Worm (Caenorhabditis elegans) whole organism, L4 larva: ENCODE data around the gene nhl-3.

ENCODE experiments used
- F49E8.2 ChIP-seq: sonication (generic microtip); optimal IDR thresholded peaks from 2 replicates; lab custom pipeline; 2016; ENCODE audit warnings: missing compliant biosample characterization, mild to moderate bottlenecking, missing genetic modification characterization, borderline replicate concordance
- Y48G9A.11 ChIP-seq: fragments of 200-800 bp; sonication (Bioruptor generic); IDR thresholded peaks from 2 replicates; pipeline ENCODE4 v1.3.6; 2022; ENCODE audit warnings: missing genetic modification reagents, missing genetic modification characterization, missing compliant biosample characterization
- ceh-82 ChIP-seq: sonication (generic microtip); optimal IDR thresholded peaks from 2 replicates; lab custom pipeline; 2017; ENCODE audit warnings: missing biosample characterization, missing genetic modification characterization
- daf-8 ChIP-seq: fragments of 200-800 bp; sonication (Bioruptor generic); IDR thresholded peaks from 2 replicates; pipeline ENCODE4 v1.3.6; 2022; ENCODE audit warnings: missing genetic modification characterization, missing compliant biosample characterization
- lir-3 ChIP-seq: sonication (generic microtip); optimal IDR thresholded peaks from 2 replicates; lab custom pipeline; 2016; ENCODE audit warnings: mild to moderate bottlenecking, missing genetic modification characterization, missing compliant biosample characterization
- madf-5 ChIP-seq, 2 experiments: fragments of 200-800 bp; sonication (Bioruptor generic); IDR thresholded peaks; 2 replicates each; pipeline ENCODE4 v1.3.6; 2022; ENCODE audit warnings: missing compliant biosample characterization in 2 of 2, missing genetic modification characterization in 2 of 2
- mxl-2 ChIP-seq: fragments of 200-800 bp; sonication (Bioruptor generic); conservative IDR thresholded peaks from 2 replicates; pipeline ENCODE4 v1.3.6; 2022; ENCODE audit warnings: missing genetic modification reagents, missing genetic modification characterization, missing compliant biosample characterization
- nhr-25 ChIP-seq: sonication (generic microtip); optimal IDR thresholded peaks from 2 replicates; lab custom pipeline; 2017; ENCODE audit warnings: missing genetic modification characterization, mild to moderate bottlenecking, missing compliant biosample characterization, antibody characterized with exemption, moderate library complexity, borderline replicate concordance; ENCODE audit not compliant: insufficient read depth
- pqm-1 ChIP-seq: sonication (generic microtip); optimal IDR thresholded peaks from 2 replicates; lab custom pipeline; 2017; ENCODE audit warnings: missing biosample characterization, missing genetic modification characterization
- tra-1 ChIP-seq: fragments of 200-800 bp; sonication (Bioruptor generic); IDR thresholded peaks from 2 replicates; pipeline ENCODE4 v1.3.6; 2022; ENCODE audit warnings: missing genetic modification reagents, missing genetic modification characterization, missing compliant biosample characterization
- vab-7 ChIP-seq: fragments of 200-800 bp; sonication (Bioruptor generic); IDR thresholded peaks from 2 replicates; pipeline ENCODE4 v1.3.6; 2022; ENCODE audit warnings: missing genetic modification reagents, missing genetic modification characterization, missing compliant biosample characterization
- ztf-11 ChIP-seq: fragments of 150-350 bp; optimal IDR thresholded peaks from 2 replicates; lab custom pipeline; 2014; ENCODE audit warnings: missing biosample characterization, missing genetic modification characterization

Gene nhl-3

ce11 chrII:546405-546804, 55.5 kb downstream of the nhl-3 start, which contains the start of gene mlt-10:
Gene mlt-10, plus strand, starts transcription at chrII:546705.
- TF ChIP-seq lir-3: no peak
- TF ChIP-seq pqm-1: no peak
- TF ChIP-seq tra-1 (GFP tag; lab: Robert Waterston, UW): no peak
- TF ChIP-seq daf-8: no peak
- no peak for TF ChIP-seq nhr-25 (tag; lab: Kevin White, UChicago)
- TF ChIP-seq ceh-82: no peak
- no peak for TF ChIP-seq vab-7 (GFP tag; lab: Robert Waterston, UW)
- TF ChIP-seq mxl-2: no peak
- TF ChIP-seq madf-5 (GFP tag; IDR thresholded peaks at IDR 0.05; lab: Robert Waterston, UW): no peak
- TF ChIP-seq ztf-11 (tag; lab: Kevin White, UChicago): no peak
- no peak for TF ChIP-seq Y48G9A.11 (GFP tag; lab: Robert Waterston, UW)
- TF ChIP-seq F49E8.2 (tag; lab: Kevin White, UChicago): no peak
